Worm (Caenorhabditis elegans) whole organism, midembryonic: ENCODE results near the gene dct-6.

ENCODE experiments used
- T22C8.4 ChIP-seq: fragments of 200-800 bp; sonication (Bioruptor generic); IDR thresholded peaks from 2 replicates; pipeline ENCODE4 v1.3.6; 2022; ENCODE audit warnings: missing genetic modification characterization, missing compliant biosample characterization
- cog-1 ChIP-seq: sonication (generic microtip); optimal IDR thresholded peaks from 2 replicates; lab custom pipeline; 2016; ENCODE audit warnings: missing genetic modification characterization, missing compliant biosample characterization
- flt-1 ChIP-seq: fragments of 200-800 bp; sonication (Bioruptor generic); IDR thresholded peaks from 2 replicates; pipeline ENCODE4 v1.3.6; 2022; ENCODE audit warnings: missing genetic modification characterization, missing compliant biosample characterization
- klf-2 ChIP-seq: fragments of 200-800 bp; sonication (Bioruptor generic); conservative IDR thresholded peaks from 2 replicates; pipeline ENCODE4 v1.3.6; 2022; ENCODE audit warnings: missing genetic modification reagents, missing genetic modification characterization, missing compliant biosample characterization
- med-1 ChIP-seq: sonication (generic microtip); optimal IDR thresholded peaks from 2 replicates; lab custom pipeline; 2017; ENCODE audit warnings: missing genetic modification characterization, mild to moderate bottlenecking, missing compliant biosample characterization, antibody characterized with exemption, missing genetic modification reagents; ENCODE audit not compliant: insufficient read depth
- ref-1 ChIP-seq: fragments of 200-800 bp; sonication (Bioruptor generic); conservative IDR thresholded peaks from 2 replicates; pipeline ENCODE4 v1.3.6; 2022; ENCODE audit warnings: missing genetic modification reagents, missing genetic modification characterization, missing compliant biosample characterization
- tab-1 ChIP-seq: fragments of 200-800 bp; sonication (Bioruptor generic); IDR thresholded peaks from 2 replicates; pipeline ENCODE4 v1.3.6; 2022; ENCODE audit warnings: missing genetic modification characterization, missing compliant biosample characterization
- ztf-23 ChIP-seq: fragments of 200-800 bp; sonication (Bioruptor generic); IDR thresholded peaks from 2 replicates; pipeline ENCODE4 v1.3.6; 2022; ENCODE audit warnings: missing genetic modification reagents, missing genetic modification characterization, missing compliant biosample characterization
- ztf-29 ChIP-seq: fragments of 200-800 bp; sonication (Bioruptor generic); IDR thresholded peaks from 2 replicates; pipeline ENCODE4 v1.3.6; 2022; ENCODE audit warnings: missing genetic modification reagents, missing genetic modification characterization, missing compliant biosample characterization

Gene dct-6

DNA sequence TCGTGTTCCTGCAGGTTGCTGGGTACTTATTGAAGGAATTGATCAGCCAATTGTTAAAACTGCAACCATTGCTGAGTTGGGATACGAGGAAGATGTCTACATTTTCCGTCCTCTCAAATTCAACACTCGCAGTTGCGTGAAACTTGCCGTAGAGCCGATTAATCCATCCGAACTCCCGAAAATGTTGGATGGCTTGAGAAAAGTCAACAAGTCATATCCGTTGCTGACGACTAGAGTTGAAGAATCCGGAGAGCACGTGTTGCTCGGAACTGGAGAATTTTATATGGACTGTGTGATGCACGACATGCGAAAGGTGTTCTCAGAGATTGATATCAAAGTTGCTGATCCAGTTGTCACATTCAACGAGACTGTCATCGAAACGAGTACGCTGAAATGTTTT is 45.1 kb downstream of the dct-6 start:
- TF ChIP-seq ref-1 (GFP tag; lab: Robert Waterston, UW): no peak
- no peak for TF ChIP-seq cog-1 (tag; lab: Kevin White, UChicago)
- TF ChIP-seq klf-2 (GFP tag; lab: Robert Waterston, UW): no peak
- no peak for TF ChIP-seq ztf-23 (GFP tag; lab: Robert Waterston, UW)
- no peak for TF ChIP-seq tab-1 (GFP tag; lab: Robert Waterston, UW)
- TF ChIP-seq T22C8.4 (GFP tag; lab: Robert Waterston, UW): no peak
- no peak for TF ChIP-seq flt-1
- TF ChIP-seq med-1 (GFP tag; lab: Kevin White, UChicago): no peak
- no peak for TF ChIP-seq ztf-29 (GFP tag; lab: Robert Waterston, UW)

DNA sequence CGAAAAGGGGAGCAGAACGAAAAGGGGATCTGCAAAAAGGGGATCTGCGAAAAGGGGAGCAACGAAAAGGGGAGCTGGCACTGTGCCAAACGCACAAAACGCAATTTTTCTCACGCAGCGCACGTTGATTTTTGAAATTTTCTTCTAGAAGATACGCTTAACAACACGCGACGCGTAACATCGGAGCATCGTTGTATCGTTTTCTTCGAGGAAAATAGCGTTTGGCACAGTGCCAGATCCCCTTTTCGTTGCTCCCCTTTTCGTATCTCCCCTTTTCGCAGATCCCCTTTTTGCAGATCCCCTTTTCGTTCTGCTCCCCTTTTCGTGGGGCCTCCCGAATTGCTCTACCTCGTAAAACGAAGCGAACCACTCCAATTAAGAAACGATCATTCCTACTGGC is 46.8 kb downstream of the dct-6 start:
- TF ChIP-seq ztf-23 (GFP tag; lab: Robert Waterston, UW) (0 out of 2 replicates have a peak, but pooled peaks have one; percentile 10), flt-1 (peak; percentile 20; the same call in 1 of the 2 replicates), ztf-29 (GFP tag; lab: Robert Waterston, UW) (peak; percentile 10; the same call in 1 of the 2 replicates)

DNA sequence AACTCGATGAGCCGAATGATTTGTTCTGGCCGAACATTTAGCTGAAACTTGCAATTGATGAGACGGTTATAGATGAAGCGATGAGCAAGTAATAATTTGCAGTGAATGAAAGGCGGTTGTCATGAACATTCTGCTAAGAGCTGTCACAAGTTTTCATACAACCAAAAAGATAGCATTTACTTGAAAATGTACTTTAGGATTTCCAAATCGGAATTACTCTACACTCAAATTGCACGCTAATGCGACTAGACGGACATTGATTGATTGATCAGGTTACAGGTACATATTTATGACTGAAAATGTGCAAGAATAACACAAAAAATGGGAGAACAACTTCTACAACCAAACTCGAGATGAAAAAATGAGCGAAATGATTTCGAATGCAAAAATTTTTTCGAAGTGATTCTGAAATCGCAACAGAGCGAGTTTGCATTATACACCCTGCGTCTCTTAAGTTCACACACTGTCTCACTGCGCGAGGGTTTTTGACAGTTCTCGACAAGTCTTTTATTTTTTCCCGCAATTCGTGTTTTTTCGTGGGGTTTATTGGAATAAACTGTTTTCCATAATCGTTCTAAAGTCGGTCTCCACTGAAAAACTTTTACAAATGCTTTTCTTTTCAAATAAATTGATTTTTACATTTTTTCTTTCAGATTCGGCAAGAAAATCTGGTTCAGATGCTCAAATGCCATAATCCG is 53.4 kb downstream of the dct-6 start, which contains the start of the genes npp-10 and cyk-3:
npp-10 (minus strand) TSS at position 51 of the 698 bp plus-strand sequence.
cyk-3 (plus strand) TSS at position 648 of the 698 bp plus-strand sequence.
- TF ChIP-seq cog-1 (tag; lab: Kevin White, UChicago) (no peak), ztf-23 (GFP tag; lab: Robert Waterston, UW) (no peak), flt-1 (no peak), tab-1 (GFP tag; lab: Robert Waterston, UW) (no peak), ztf-29 (GFP tag; lab: Robert Waterston, UW) (no peak), klf-2 (GFP tag; lab: Robert Waterston, UW) (no peak), med-1 (GFP tag; lab: Kevin White, UChicago) (no peak), T22C8.4 (GFP tag; lab: Robert Waterston, UW) (no peak), ref-1 (GFP tag; lab: Robert Waterston, UW) (no peak)
